Worm (Caenorhabditis elegans): ENCODE data around the gene T12C9.7.

DNA sequence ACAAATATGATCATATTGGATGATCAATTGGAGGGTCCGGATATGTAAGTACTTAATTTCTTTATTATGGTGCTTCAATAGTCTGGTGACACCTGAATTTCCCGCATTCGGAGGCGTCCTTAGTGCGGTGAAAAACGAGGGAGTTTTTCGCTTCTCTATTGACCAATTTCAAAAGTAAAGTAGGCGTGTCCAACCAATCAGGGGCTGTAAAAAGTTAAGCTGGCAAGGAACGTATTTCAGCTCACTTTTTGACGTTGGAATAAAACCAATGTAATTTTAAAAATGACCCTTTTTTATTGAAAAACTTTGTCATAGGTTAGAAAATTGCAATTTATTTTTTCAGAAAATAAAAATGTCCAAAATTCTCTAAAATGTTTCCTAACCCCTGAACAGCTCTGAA, 51.1 kb downstream of the T12C9.7 start:
- TF ChIP-seq nhr-237 (tag; optimal IDR thresholded peaks at IDR 0.05): no peak
- no peak for TF ChIP-seq daf-12 (tag; optimal IDR thresholded peaks at IDR 0.05)
- no peak for TF ChIP-seq nhr-76 (tag; optimal IDR thresholded peaks at IDR 0.05)
- no peak for TF ChIP-seq unc-39 (tag; optimal IDR thresholded peaks at IDR 0.05)
- no peak for TF ChIP-seq skn-1 (tag; optimal IDR thresholded peaks at IDR 0.05)
- TF ChIP-seq nhr-12 (tag; optimal IDR thresholded peaks at IDR 0.05): no peak

Data from whole organism, L3 larva.